Worm (Caenorhabditis elegans) whole organism, early embryonic: ENCODE results near the gene Y56A3A.16.
A peak's percentile ranks its signal among the peaks of the same experiment; 100 is the strongest.

Experiments
- B0310.2 ChIP-seq: sonication (generic microtip); optimal IDR thresholded peaks from 2 replicates; lab custom pipeline; 2016; ENCODE audit warnings: mild to moderate bottlenecking, missing genetic modification characterization, missing compliant biosample characterization
- F13C5.2 ChIP-seq: sonication (generic microtip); optimal IDR thresholded peaks from 2 replicates; lab custom pipeline; 2017; ENCODE audit warnings: mild to moderate bottlenecking, missing genetic modification characterization, inconsistent platforms, missing compliant biosample characterization
- aly-1 ChIP-seq: sonication (generic microtip); optimal IDR thresholded peaks from 2 replicates; lab custom pipeline; 2016; ENCODE audit warnings: missing genetic modification characterization, missing compliant biosample characterization
- ama-1 ChIP-seq: fragments of 150-350 bp; optimal IDR thresholded peaks from 2 replicates; lab custom pipeline; 2014
- ceh-13 ChIP-seq: fragments of 200-800 bp; sonication (Bioruptor generic); optimal IDR thresholded peaks from 2 replicates; lab custom pipeline; 2018; ENCODE audit warnings: mild to moderate bottlenecking, missing genetic modification characterization, missing compliant biosample characterization
- ceh-36 ChIP-seq: sonication (generic microtip); optimal IDR thresholded peaks from 2 replicates; lab custom pipeline; 2016; ENCODE audit warnings: missing genetic modification characterization, inconsistent platforms, missing compliant biosample characterization
- ets-7 ChIP-seq: sonication (generic microtip); optimal IDR thresholded peaks from 2 replicates; lab custom pipeline; 2016; ENCODE audit warnings: missing genotype, missing genetic modification characterization, missing compliant biosample characterization
- flt-1 ChIP-seq: fragments of 200-800 bp; sonication (Bioruptor generic); IDR thresholded peaks from 2 replicates; pipeline ENCODE4 v1.3.6; 2022; ENCODE audit warnings: missing genetic modification characterization, missing compliant biosample characterization
- hmbx-1 ChIP-seq: sonication (generic microtip); optimal IDR thresholded peaks from 2 replicates; lab custom pipeline; 2016; ENCODE audit warnings: mild to moderate bottlenecking, missing genetic modification characterization, missing compliant biosample characterization
- hmg-4 ChIP-seq: fragments of 200-800 bp; sonication (Bioruptor generic); optimal IDR thresholded peaks from 2 replicates; lab custom pipeline; 2018; ENCODE audit warnings: mild to moderate bottlenecking, missing genetic modification characterization, missing compliant biosample characterization
- hnd-1 ChIP-seq: sonication (generic microtip); optimal IDR thresholded peaks from 2 replicates; lab custom pipeline; 2016; ENCODE audit warnings: missing genetic modification characterization, missing compliant biosample characterization
- pes-1 ChIP-seq: fragments of 200-800 bp; sonication (Bioruptor generic); IDR thresholded peaks from 2 replicates; pipeline ENCODE4 v1.3.6; 2022; ENCODE audit warnings: missing genetic modification reagents, missing genetic modification characterization, missing compliant biosample characterization
- scrt-1 ChIP-seq: fragments of 200-800 bp; sonication (Bioruptor generic); IDR thresholded peaks from 2 replicates; pipeline ENCODE4 v1.3.6; 2022; ENCODE audit warnings: missing genetic modification characterization, missing compliant biosample characterization
- sea-1 ChIP-seq: fragments of 200-800 bp; sonication (Bioruptor generic); conservative IDR thresholded peaks from 2 replicates; pipeline ENCODE4 v1.3.6; 2022; ENCODE audit warnings: missing genetic modification characterization, missing compliant biosample characterization
- tbx-11 ChIP-seq: fragments of 200-800 bp; sonication (Bioruptor generic); IDR thresholded peaks from 2 replicates; pipeline ENCODE4 v1.3.6; 2022; ENCODE audit warnings: missing genetic modification characterization, missing compliant biosample characterization
- tbx-37 ChIP-seq: fragments of 200-800 bp; sonication (Bioruptor generic); conservative IDR thresholded peaks from 2 replicates; pipeline ENCODE4 v1.3.6; 2022; ENCODE audit warnings: missing genetic modification reagents, missing genetic modification characterization, missing compliant biosample characterization
- tra-4 ChIP-seq: sonication (generic microtip); optimal IDR thresholded peaks from 2 replicates; lab custom pipeline; 2017; ENCODE audit warnings: missing genetic modification characterization, missing compliant biosample characterization

Y56A3A.16 gene

DNA sequence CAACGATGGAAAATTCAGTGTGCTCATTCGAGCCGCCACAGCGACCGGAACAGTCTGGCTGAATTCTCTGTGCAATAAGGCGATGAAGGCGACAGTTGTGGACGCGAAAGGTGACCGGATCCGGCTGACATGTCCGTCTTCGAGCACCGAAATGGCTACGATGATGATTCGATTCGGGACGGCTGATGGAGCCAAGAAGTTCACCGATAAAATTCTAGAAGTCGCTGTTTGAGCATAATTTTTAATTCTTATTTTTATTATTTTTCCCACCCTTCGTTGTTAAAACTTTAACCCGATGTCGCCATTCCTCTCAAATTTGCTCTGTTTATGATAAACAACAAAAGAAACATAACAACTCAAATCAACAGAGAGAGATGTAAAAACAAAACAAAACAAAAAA is 3.4 kb upstream of the Y56A3A.16 start:
- TF ChIP-seq ets-7 (no peak), aly-1 (tag; lab: Kevin White, UChicago) (no peak), flt-1 (no peak), hmbx-1 (no peak), sea-1 (GFP tag; lab: Robert Waterston, UW) (no peak), ama-1 (no peak), scrt-1 (GFP tag; lab: Robert Waterston, UW) (no peak), B0310.2 (tag; lab: Kevin White, UChicago) (no peak), hnd-1 (tag; lab: Kevin White, UChicago) (no peak), ceh-36 (tag; lab: Kevin White, UChicago) (no peak), F13C5.2 (tag; lab: Kevin White, UChicago) (no peak), ceh-13 (no peak), tbx-37 (no peak), tbx-11 (no peak)

- peak; percentile 16 for TF ChIP-seq hmg-4 (GFP tag; lab: Kevin White, UChicago)
- no peak for TF ChIP-seq hmbx-1
- no peak for TF ChIP-seq ama-1
- TF ChIP-seq pes-1: peak; percentile 39; the same call in 1 of the 2 replicates
- TF ChIP-seq scrt-1 (GFP tag; lab: Robert Waterston, UW): no peak
- no peak for TF ChIP-seq tra-4 (tag; lab: Kevin White, UChicago)
- TF ChIP-seq B0310.2 (tag; lab: Kevin White, UChicago): peak; percentile 9
- TF ChIP-seq flt-1: no peak
Observed at ce11 chrIII:11917090-11917489, 3.0 kb upstream of the Y56A3A.16 start.

DNA sequence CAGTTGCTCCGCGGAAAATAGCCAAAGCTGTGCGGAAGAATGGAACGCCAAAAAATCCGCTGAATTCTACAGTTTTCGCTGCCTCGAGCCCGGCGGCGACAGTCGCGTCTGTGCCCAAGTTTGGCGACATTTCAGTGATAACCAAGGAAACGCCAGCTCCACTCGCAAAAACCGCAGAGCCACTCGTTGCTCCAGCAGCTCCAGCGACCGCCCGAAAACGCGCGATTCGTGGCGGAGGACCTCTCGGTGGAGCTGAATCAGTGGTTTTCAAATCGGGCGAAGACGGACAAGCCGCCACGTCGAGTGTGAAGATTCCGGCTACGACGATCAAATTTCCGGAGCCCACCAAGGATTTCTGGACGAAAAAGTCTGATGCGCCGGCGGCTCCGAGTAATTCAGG is 2.1 kb upstream of the Y56A3A.16 start:
- no peak for TF ChIP-seq hmg-4 (GFP tag; lab: Kevin White, UChicago)
- no peak for TF ChIP-seq pes-1
- no peak for TF ChIP-seq F13C5.2 (tag; lab: Kevin White, UChicago)
- TF ChIP-seq ceh-13: no peak
- TF ChIP-seq ets-7: no peak
- no peak for TF ChIP-seq hmbx-1
- no peak for TF ChIP-seq tbx-37
- TF ChIP-seq ama-1: no peak
- TF ChIP-seq tbx-11: no peak
- TF ChIP-seq B0310.2 (tag; lab: Kevin White, UChicago): no peak
- TF ChIP-seq hnd-1 (tag; lab: Kevin White, UChicago): no peak
- TF ChIP-seq flt-1: no peak
- no peak for TF ChIP-seq sea-1 (GFP tag; lab: Robert Waterston, UW)

DNA sequence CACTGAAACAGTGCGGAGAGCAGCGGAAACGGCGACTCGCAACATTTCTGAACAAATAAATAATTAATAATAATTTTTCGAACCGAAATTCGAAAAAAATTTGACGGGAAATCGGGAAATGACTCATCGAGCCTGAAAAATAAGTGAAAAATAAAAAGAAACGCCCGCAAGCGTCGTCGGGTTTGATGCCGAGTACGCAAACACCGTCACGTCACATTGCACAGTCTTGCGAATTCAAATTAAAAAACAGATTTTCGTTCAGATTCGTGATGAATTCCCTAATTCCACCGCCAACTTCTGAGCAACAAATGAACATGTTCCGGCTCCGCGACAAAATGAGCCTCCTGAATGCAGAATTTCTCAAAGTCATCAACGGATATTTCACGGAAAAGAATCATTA is 1.5 kb upstream of the Y56A3A.16 start, which contains the start of the genes ndab-1 and npp-16:
Gene ndab-1, minus strand, starts transcription at position 47 of the 400 bp plus-strand sequence.
Gene npp-16, plus strand, starts transcription at position 263 of the 400 bp plus-strand sequence.
- TF ChIP-seq pes-1: 0 out of 2 replicates have a peak, but pooled peaks have one; percentile 16
- TF ChIP-seq hmbx-1: no peak
- TF ChIP-seq F13C5.2 (tag; lab: Kevin White, UChicago): peak; percentile 48
- no peak for TF ChIP-seq sea-1 (GFP tag; lab: Robert Waterston, UW)
- 0 out of 2 replicates have a peak, but pooled peaks have one; percentile 3 for TF ChIP-seq flt-1
- TF ChIP-seq scrt-1 (GFP tag; lab: Robert Waterston, UW): no peak
- no peak for TF ChIP-seq ceh-36 (tag; lab: Kevin White, UChicago)
- TF ChIP-seq ama-1: no peak
- no peak for TF ChIP-seq hmg-4 (GFP tag; lab: Kevin White, UChicago)
- TF ChIP-seq ets-7: no peak
- no peak for TF ChIP-seq tbx-11
- no peak for TF ChIP-seq tbx-37
- TF ChIP-seq aly-1 (tag; lab: Kevin White, UChicago): no peak
- no peak for TF ChIP-seq ceh-13

DNA sequence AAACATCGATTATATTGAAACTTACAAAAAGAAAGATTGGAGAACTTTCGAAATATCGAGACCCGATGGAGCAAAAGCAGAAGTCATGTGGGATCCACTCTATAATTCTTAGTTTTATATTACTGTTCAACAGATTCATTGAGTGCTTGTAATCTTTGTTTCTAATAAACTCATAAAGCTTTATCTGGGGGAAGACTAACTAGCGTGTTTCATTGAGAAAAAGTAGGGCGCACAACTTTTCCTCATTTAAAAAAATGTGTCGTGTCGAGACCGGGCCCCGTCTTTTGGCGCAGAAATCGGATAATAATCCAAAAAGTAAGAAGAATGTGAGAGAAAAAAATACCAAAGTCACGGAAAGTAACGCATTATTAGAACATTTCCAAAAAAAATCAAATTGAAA is 4.3 kb downstream of the Y56A3A.16 start, which contains the start of gene faah-4:
Gene faah-4, minus strand, starts transcription at position 101 of the 400 bp plus-strand sequence.
- TF ChIP-seq hnd-1 (tag; lab: Kevin White, UChicago) (no peak), ets-7 (no peak), F13C5.2 (tag; lab: Kevin White, UChicago) (no peak), tbx-37 (no peak), tbx-11 (no peak), sea-1 (GFP tag; lab: Robert Waterston, UW) (no peak), B0310.2 (tag; lab: Kevin White, UChicago) (no peak), hmg-4 (GFP tag; lab: Kevin White, UChicago) (no peak), flt-1 (no peak), aly-1 (tag; lab: Kevin White, UChicago) (no peak)

DNA sequence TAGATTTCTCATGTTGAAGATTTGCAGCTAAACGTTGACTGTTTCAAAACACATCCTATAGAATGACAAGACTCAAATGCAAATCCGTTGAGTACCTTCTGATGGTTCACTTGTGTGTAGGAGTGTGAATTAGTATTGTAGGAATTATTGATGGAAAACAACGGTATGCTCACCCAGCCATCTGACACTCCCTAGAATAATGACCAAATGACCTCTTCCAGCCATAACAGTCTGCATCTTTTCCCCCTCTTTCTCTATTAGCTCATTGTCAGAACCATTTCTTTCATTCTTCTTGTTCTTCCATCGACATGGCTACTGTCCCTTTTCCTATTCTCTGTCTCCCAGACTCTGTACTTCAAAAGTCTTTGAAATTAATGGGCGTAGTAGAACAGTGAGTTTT is 5.5 kb downstream of the Y56A3A.16 start, which contains the start of gene fbxb-24:
Gene fbxb-24, plus strand, starts transcription at position 301 of the 400 bp plus-strand sequence.
- TF ChIP-seq scrt-1 (GFP tag; lab: Robert Waterston, UW): no peak
- TF ChIP-seq tbx-37: no peak
- TF ChIP-seq ets-7: no peak
- no peak for TF ChIP-seq ceh-13
- TF ChIP-seq tbx-11: no peak
- TF ChIP-seq pes-1: no peak
- TF ChIP-seq B0310.2 (tag; lab: Kevin White, UChicago): no peak
- TF ChIP-seq aly-1 (tag; lab: Kevin White, UChicago): no peak
- TF ChIP-seq hmg-4 (GFP tag; lab: Kevin White, UChicago): no peak
- TF ChIP-seq hmbx-1: no peak

- no peak for TF ChIP-seq hmbx-1
- TF ChIP-seq tbx-11: no peak
- no peak for TF ChIP-seq aly-1 (tag; lab: Kevin White, UChicago)
- TF ChIP-seq sea-1 (GFP tag; lab: Robert Waterston, UW): no peak
- TF ChIP-seq B0310.2 (tag; lab: Kevin White, UChicago): no peak
- no peak for TF ChIP-seq tbx-37
- TF ChIP-seq tra-4 (tag; lab: Kevin White, UChicago): no peak
- no peak for TF ChIP-seq F13C5.2 (tag; lab: Kevin White, UChicago)
- no peak for TF ChIP-seq pes-1
- no peak for TF ChIP-seq ama-1
- TF ChIP-seq scrt-1 (GFP tag; lab: Robert Waterston, UW): no peak
- TF ChIP-seq ets-7: no peak
- TF ChIP-seq ceh-13: no peak
- TF ChIP-seq ceh-36 (tag; lab: Kevin White, UChicago): no peak
- no peak for TF ChIP-seq hnd-1 (tag; lab: Kevin White, UChicago)
- no peak for TF ChIP-seq flt-1
- TF ChIP-seq hmg-4 (GFP tag; lab: Kevin White, UChicago): no peak
Observed at ce11 chrIII:11907177-11907576, 6.9 kb downstream of the Y56A3A.16 start, which contains the start of gene sdz-33. TSS of gene sdz-33 (plus strand) at chrIII:11907477.

DNA sequence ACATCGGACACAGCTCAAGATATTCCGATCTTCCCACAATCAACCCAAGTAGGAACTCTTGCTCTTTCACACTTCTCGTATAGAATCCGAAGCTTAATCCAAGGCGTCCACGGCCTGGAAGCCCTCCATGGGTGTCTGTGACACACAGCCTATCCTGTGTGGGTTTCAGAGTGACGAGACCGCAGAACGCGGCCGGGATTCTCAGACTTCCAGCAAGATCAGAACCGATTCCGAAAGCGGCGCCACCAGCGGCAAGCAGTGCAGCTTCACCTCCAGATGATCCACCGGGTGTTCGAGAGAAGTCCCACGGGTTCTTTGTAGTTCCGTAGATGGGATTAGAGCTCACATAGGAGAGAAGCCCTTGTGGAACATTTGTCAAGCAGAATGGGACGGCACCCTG is 11.3 kb downstream of the Y56A3A.16 start:
- TF ChIP-seq flt-1 (no peak), pes-1 (no peak), hmg-4 (GFP tag; lab: Kevin White, UChicago) (no peak), tbx-11 (no peak), scrt-1 (GFP tag; lab: Robert Waterston, UW) (no peak), B0310.2 (tag; lab: Kevin White, UChicago) (no peak), ama-1 (no peak), tra-4 (tag; lab: Kevin White, UChicago) (no peak), ceh-36 (tag; lab: Kevin White, UChicago) (no peak)
